Fruit fly (Drosophila melanogaster): ENCODE results near the gene Adck5.

DNA sequence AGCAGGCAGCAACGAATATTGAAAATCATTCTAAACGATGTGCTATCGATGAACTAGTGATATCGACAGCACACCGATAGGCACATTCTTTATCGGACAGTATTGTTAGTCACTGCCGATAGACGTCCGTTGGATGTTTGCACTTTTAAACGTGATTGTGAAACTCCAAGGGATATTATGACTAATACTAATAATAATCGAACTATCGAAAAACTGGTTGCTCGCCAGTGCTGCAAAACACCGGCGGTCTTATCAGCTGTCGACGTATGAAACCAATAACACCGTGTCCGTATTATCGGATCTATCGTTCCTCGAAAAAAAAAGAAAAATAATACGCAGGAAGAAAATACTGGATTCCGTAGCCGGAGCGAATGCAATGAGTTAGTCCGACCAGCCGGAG is 40.9 kb downstream of the Adck5 start, which contains the start of the genes Ube3a and CG7600:
- TF ChIP-seq psq (optimal IDR thresholded peaks at IDR 0.05) (no peak), ttk (optimal IDR thresholded peaks at IDR 0.05) (no peak), insv (optimal IDR thresholded peaks at IDR 0.05) (no peak), Sin3A (optimal IDR thresholded peaks at IDR 0.05) (no peak)

Data from Kc167 (cell line).